Fruit fly (Drosophila melanogaster): ENCODE measurements around the gene Slbp.

Gene Slbp

dm6 chr3R:29122817-29123611 is 30.1 kb downstream of the Slbp start, which contains the start of the genes yem and Ctl2 (continued):
- TF ChIP-seq Meics (GFP tag; optimal IDR thresholded peaks at IDR 0.05): peak; percentile 77
- peak; percentile 7 for TF ChIP-seq CG3407 (GFP tag; optimal IDR thresholded peaks at IDR 0.05)
- TF ChIP-seq mld (GFP tag; IDR thresholded peaks at IDR 0.05; ENCODE audit: partially characterized antibody): peak; percentile 39; the same call in 1 of the 3 replicates
- no peak for TF ChIP-seq CG15479 (GFP tag; optimal IDR thresholded peaks at IDR 0.05)
- TF ChIP-seq BtbVII (GFP tag; optimal IDR thresholded peaks at IDR 0.05): peak; percentile 34
- peak; percentile 82 for TF ChIP-seq Atf3 (GFP tag; optimal IDR thresholded peaks at IDR 0.05)
- peak; percentile 24 for TF ChIP-seq Tbp (GFP tag; optimal IDR thresholded peaks at IDR 0.05)
- TF ChIP-seq CG4617 (GFP tag; optimal IDR thresholded peaks at IDR 0.05; ENCODE audit: borderline replicate concordance): peak; percentile 23
- TF ChIP-seq Dref (GFP tag; IDR thresholded peaks at IDR 0.05): peak; percentile 47
- TF ChIP-seq CG17568 (GFP tag; optimal IDR thresholded peaks at IDR 0.05): no peak
- peak; percentile 92 for TF ChIP-seq CG30403 (GFP tag; optimal IDR thresholded peaks at IDR 0.05)
- TF ChIP-seq CHES-1-like (GFP tag; optimal IDR thresholded peaks at IDR 0.05): peak; percentile 90
- TF ChIP-seq CG34224 (GFP tag; IDR thresholded peaks at IDR 0.05; ENCODE audit: partially characterized antibody): no peak; the same call in 2 of the 3 replicates
- no peak; the same call in 1 of the 2 replicates for TF ChIP-seq Taf1 (GFP tag; IDR thresholded peaks at IDR 0.05)
- TF ChIP-seq CG1233 (GFP tag; optimal IDR thresholded peaks at IDR 0.05): peak; percentile 48
- TF ChIP-seq MTF-1 (GFP tag; optimal IDR thresholded peaks at IDR 0.05; ENCODE audit: borderline replicate concordance): peak; percentile 25
- TF ChIP-seq CG32772 (GFP tag; IDR thresholded peaks at IDR 0.05): 0 out of 2 replicates have a peak, but pooled peaks have one; percentile 36
- TF ChIP-seq crol (GFP tag; IDR thresholded peaks at IDR 0.05): peak; percentile 95
- TF ChIP-seq D19B (GFP tag; optimal IDR thresholded peaks at IDR 0.05): peak; percentile 50
- peak; percentile 25 for TF ChIP-seq cwo (GFP tag; optimal IDR thresholded peaks at IDR 0.05)
- peak; percentile 67 for TF ChIP-seq Dek (tag; optimal IDR thresholded peaks at IDR 0.05)
- TF ChIP-seq CG4328 (GFP tag; optimal IDR thresholded peaks at IDR 0.05): peak; percentile 41
- TF ChIP-seq CG5245 (GFP tag; optimal IDR thresholded peaks at IDR 0.05): peak; percentile 60
- peak; percentile 65 for TF ChIP-seq Ssrp (tag; optimal IDR thresholded peaks at IDR 0.05)
- peak; percentile 84 for TF ChIP-seq tin (GFP tag; optimal IDR thresholded peaks at IDR 0.05)
- TF ChIP-seq sima (GFP tag; optimal IDR thresholded peaks at IDR 0.05): peak; percentile 2
- peak; percentile 65 for TF ChIP-seq CG1602 (GFP tag; optimal IDR thresholded peaks at IDR 0.05)
- peak; percentile 58 for TF ChIP-seq twi (tag; optimal IDR thresholded peaks at IDR 0.05)
- TF ChIP-seq CG2199 (GFP tag; IDR thresholded peaks at IDR 0.05): peak; percentile 23; the same call in 2 of the 3 replicates
- no peak for TF ChIP-seq danr (GFP tag; IDR thresholded peaks at IDR 0.05)
- peak; percentile 22 for TF ChIP-seq kah (GFP tag; optimal IDR thresholded peaks at IDR 0.05)
- TF ChIP-seq lola (GFP tag; optimal IDR thresholded peaks at IDR 0.05): peak in 1 of 3 experiments; percentile 69
- no peak for TF ChIP-seq br (optimal IDR thresholded peaks at IDR 0.05)
- TF ChIP-seq Ada2b (GFP tag; IDR thresholded peaks at IDR 0.05): no peak; the same call in 1 of the 2 replicates
- no peak for TF ChIP-seq CkIIα-i1 (GFP tag; IDR thresholded peaks at IDR 0.05)
- peak; percentile 65 for TF ChIP-seq CG4404 (GFP tag; IDR thresholded peaks at IDR 0.05)
- TF ChIP-seq CG14441 (GFP tag; IDR thresholded peaks at IDR 0.05): peak; percentile 67; the same call in 1 of the 2 replicates
- no peak for TF ChIP-seq zen2 (GFP tag; IDR thresholded peaks at IDR 0.05; ENCODE audit: partially characterized antibody)
- peak; percentile 19; the same call in 1 of the 2 replicates for TF ChIP-seq inv (GFP tag; IDR thresholded peaks at IDR 0.05; ENCODE audit: partially characterized antibody)
- peak; percentile 68 to 84 for TF ChIP-seq dpn (GFP tag; optimal IDR thresholded peaks at IDR 0.05)
- no peak for TF ChIP-seq Ravus (GFP tag; IDR thresholded peaks at IDR 0.05)
- TF ChIP-seq MBD-R2 (GFP tag; IDR thresholded peaks at IDR 0.05): peak; percentile 82
- TF ChIP-seq dm (GFP tag; optimal IDR thresholded peaks at IDR 0.05): peak; percentile 88
- peak; percentile 16 for TF ChIP-seq nom (GFP tag; optimal IDR thresholded peaks at IDR 0.05)
- peak; percentile 81 for TF ChIP-seq Ets97D (GFP tag; optimal IDR thresholded peaks at IDR 0.05)
- peak; percentile 49 for TF ChIP-seq CG34376 (GFP tag; optimal IDR thresholded peaks at IDR 0.05)
- TF ChIP-seq toy (GFP tag; IDR thresholded peaks at IDR 0.05): no peak
- TF ChIP-seq CG4424 (GFP tag; optimal IDR thresholded peaks at IDR 0.05): peak; percentile 77

Data from whole organism, embryonic.